Worm (Caenorhabditis elegans) whole organism, L3 larva: ENCODE data around the gene clec-43.

ENCODE experiments used
- aly-2 ChIP-seq: fragments of 150-350 bp; optimal IDR thresholded peaks from 2 replicates; lab custom pipeline; 2014; ENCODE audit warnings: missing biosample characterization, missing genetic modification characterization
- fos-1 ChIP-seq: fragments of 150-350 bp; optimal IDR thresholded peaks from 2 replicates; lab custom pipeline; 2014; ENCODE audit warnings: missing biosample characterization, missing genetic modification characterization
- nhr-23 ChIP-seq: fragments of 150-350 bp; optimal IDR thresholded peaks from 2 replicates; lab custom pipeline; 2014; ENCODE audit warnings: missing biosample characterization, missing genetic modification reagents, missing genetic modification characterization
- nhr-28 ChIP-seq: fragments of 150-350 bp; optimal IDR thresholded peaks from 2 replicates; lab custom pipeline; 2014; ENCODE audit warnings: missing biosample characterization, missing genetic modification characterization

ce11 chrII:917324-917723 is 26.5 kb upstream of the clec-43 start, which contains the start of gene fbxc-30:
- TF ChIP-seq nhr-28 (tag; lab: Kevin White, UChicago) = no peak
- TF ChIP-seq nhr-23 (tag; lab: Kevin White, UChicago) = no peak
- TF ChIP-seq fos-1 = no peak
- no peak for TF ChIP-seq aly-2
